Fruit fly (Drosophila melanogaster) whole organism, wandering third instar larva: ENCODE data around the gene Fign.

Source experiments
- Abd-B ChIP-seq: fragments of >200 bp; optimal IDR thresholded peaks from 2 replicates; lab custom pipeline; 2017; ENCODE audit warnings: missing biosample characterization, missing genetic modification characterization
- CG32264 ChIP-seq: fragments of 200-800 bp; sonication (Bioruptor generic); optimal IDR thresholded peaks from 2 replicates; lab custom pipeline; 2016; ENCODE audit warnings: missing biosample characterization, missing genetic modification characterization
- CG9705 ChIP-seq: fragments of 200-800 bp; sonication (Bioruptor generic); optimal IDR thresholded peaks from 2 replicates; lab custom pipeline; 2018; ENCODE audit warnings: missing biosample characterization, mild to moderate bottlenecking, missing genetic modification characterization
- CrebA ChIP-seq: fragments of 200-800 bp; sonication (Bioruptor generic); optimal IDR thresholded peaks from 2 replicates; lab custom pipeline; 2016; ENCODE audit warnings: missing biosample characterization, mild to moderate bottlenecking, missing genetic modification characterization, borderline replicate concordance
- Dfd ChIP-seq: fragments of >200 bp; optimal IDR thresholded peaks from 2 replicates; lab custom pipeline; 2017; ENCODE audit warnings: missing biosample characterization, missing genetic modification characterization
- Dif ChIP-seq: fragments of 200-275, 200-300 bp; sonication (Bioruptor generic); optimal IDR thresholded peaks from 2 replicates; lab custom pipeline; 2018; ENCODE audit warnings: missing biosample characterization, missing genetic modification characterization; ENCODE audit not compliant: partially characterized antibody
- GATAd ChIP-seq: sonication (Bioruptor generic); optimal IDR thresholded peaks from 2 replicates; lab custom pipeline; 2016; ENCODE audit warnings: missing biosample characterization, missing genetic modification characterization
- HLH106 ChIP-seq: fragments of 200-800 bp; optimal IDR thresholded peaks from 3 replicates; lab custom pipeline; 2019; ENCODE audit warnings: missing biosample characterization, mild to moderate bottlenecking, missing genetic modification characterization, moderate library complexity
- Hnf4 ChIP-seq: fragments of 200-800 bp; sonication (Bioruptor generic); optimal IDR thresholded peaks from 2 replicates; lab custom pipeline; 2016; ENCODE audit warnings: missing biosample characterization, mild to moderate bottlenecking, missing genetic modification characterization
- Hr78 ChIP-seq: fragments of >200 bp; optimal IDR thresholded peaks from 2 replicates; lab custom pipeline; 2017; ENCODE audit warnings: missing biosample characterization, missing genetic modification characterization
- Hr83 ChIP-seq: fragments of 200-300 bp; sonication (Bioruptor generic); optimal IDR thresholded peaks from 2 replicates; lab custom pipeline; 2016; ENCODE audit warnings: missing biosample characterization, mild to moderate bottlenecking, missing genetic modification characterization, moderate library complexity; ENCODE audit not compliant: poor library complexity, severe bottlenecking
- Jra ChIP-seq: sonication (Bioruptor generic); optimal IDR thresholded peaks from 2 replicates; lab custom pipeline; 2016; ENCODE audit warnings: missing biosample characterization, missing genetic modification characterization
- Mio ChIP-seq: sonication (Bioruptor generic); optimal IDR thresholded peaks from 2 replicates; lab custom pipeline; 2016; ENCODE audit warnings: missing biosample characterization, missing genetic modification characterization
- Myc ChIP-seq: fragments of >200 bp; optimal IDR thresholded peaks from 2 replicates; lab custom pipeline; 2017
- OdsH ChIP-seq: fragments of 200-800 bp; sonication (Bioruptor generic); optimal IDR thresholded peaks from 2 replicates; lab custom pipeline; 2016; ENCODE audit warnings: missing biosample characterization, mild to moderate bottlenecking, missing genetic modification characterization
- Rel ChIP-seq, 2 experiments: fragments of 200-800 bp; sonication (Bioruptor generic) in 1 of 2; optimal IDR thresholded peaks; 2 replicates in 1 of 2; 3 replicates in 1 of 2; lab custom pipeline; 2016 to 2019; ENCODE audit warnings: mild to moderate bottlenecking in 2 of 2, missing biosample characterization in 2 of 2, missing genetic modification characterization in 2 of 2, moderate library complexity in 1 of 2
- Sp1 ChIP-seq: fragments of 200-800 bp; sonication (Bioruptor generic); optimal IDR thresholded peaks from 3 replicates; lab custom pipeline; 2019; ENCODE audit warnings: missing biosample characterization, mild to moderate bottlenecking, missing genetic modification characterization, moderate library complexity
- Vsx2 ChIP-seq: fragments of 200-300, 225-300 bp; sonication (Bioruptor generic); optimal IDR thresholded peaks from 2 replicates; lab custom pipeline; 2018; ENCODE audit warnings: missing biosample characterization, missing genetic modification characterization; ENCODE audit not compliant: partially characterized antibody
- br ChIP-seq: fragments of 200-800 bp; sonication (Bioruptor generic); optimal IDR thresholded peaks from 2 replicates; lab custom pipeline; 2016; ENCODE audit warnings: missing biosample characterization, missing genetic modification characterization
- dmrt93B ChIP-seq: fragments of 200-800 bp; sonication (Bioruptor generic); optimal IDR thresholded peaks from 2 replicates; lab custom pipeline; 2018; ENCODE audit warnings: missing biosample characterization, mild to moderate bottlenecking, missing genetic modification characterization
- dsf ChIP-seq: sonication (Bioruptor generic); optimal IDR thresholded peaks from 2 replicates; lab custom pipeline; 2016; ENCODE audit warnings: missing biosample characterization, missing genetic modification characterization, borderline replicate concordance
- ey ChIP-seq: fragments of 200-800 bp; sonication (Bioruptor generic); optimal IDR thresholded peaks from 2 replicates; lab custom pipeline; 2016; ENCODE audit warnings: missing biosample characterization, missing genetic modification characterization
- fru ChIP-seq: fragments of 200-800 bp; sonication (Bioruptor generic); optimal IDR thresholded peaks from 3 replicates; lab custom pipeline; 2016; ENCODE audit warnings: missing biosample characterization, mild to moderate bottlenecking, missing genetic modification characterization
- h ChIP-seq: fragments of 200-800 bp; sonication (Bioruptor generic); optimal IDR thresholded peaks from 3 replicates; lab custom pipeline; 2016; ENCODE audit warnings: missing biosample characterization, mild to moderate bottlenecking, missing genetic modification characterization
- jim ChIP-seq: fragments of 175-275, 200-325 bp; sonication (Bioruptor generic); optimal IDR thresholded peaks from 2 replicates; lab custom pipeline; 2016; ENCODE audit warnings: missing biosample characterization, mild to moderate bottlenecking, missing genetic modification characterization
- lola ChIP-seq: fragments of >200 bp; optimal IDR thresholded peaks from 2 replicates; lab custom pipeline; 2017; ENCODE audit warnings: missing biosample characterization, missing genetic modification characterization
- pan ChIP-seq: fragments of >200 bp; optimal IDR thresholded peaks from 2 replicates; lab custom pipeline; 2017
- psq ChIP-seq: fragments of 200-800 bp; sonication (Bioruptor generic); optimal IDR thresholded peaks from 3 replicates; lab custom pipeline; 2017; ENCODE audit warnings: missing biosample characterization, mild to moderate bottlenecking, missing genetic modification characterization, moderate library complexity
- rgr ChIP-seq: fragments of 200-800 bp; sonication (Bioruptor generic); optimal IDR thresholded peaks from 3 replicates; lab custom pipeline; 2016; ENCODE audit warnings: missing biosample characterization, mild to moderate bottlenecking, missing genetic modification characterization
- sage ChIP-seq: fragments of 200-800 bp; sonication (Bioruptor generic); optimal IDR thresholded peaks from 2 replicates; lab custom pipeline; 2016; ENCODE audit warnings: missing biosample characterization, mild to moderate bottlenecking, missing genetic modification characterization
- sv ChIP-seq: fragments of 200-800 bp; sonication (Bioruptor generic); optimal IDR thresholded peaks from 3 replicates; lab custom pipeline; 2016; ENCODE audit warnings: missing biosample characterization, missing genetic modification characterization
- tai ChIP-seq: sonication (Bioruptor generic); optimal IDR thresholded peaks from 2 replicates; lab custom pipeline; 2016; ENCODE audit warnings: missing biosample characterization, missing genetic modification characterization
- usp ChIP-seq: fragments of >200 bp; optimal IDR thresholded peaks from 2 replicates; lab custom pipeline; 2017; ENCODE audit warnings: missing biosample characterization, missing genetic modification characterization
- woc ChIP-seq: sonication (Bioruptor generic); optimal IDR thresholded peaks from 2 replicates; lab custom pipeline; 2016; ENCODE audit warnings: missing biosample characterization, mild to moderate bottlenecking, missing genetic modification characterization

Gene Fign

DNA sequence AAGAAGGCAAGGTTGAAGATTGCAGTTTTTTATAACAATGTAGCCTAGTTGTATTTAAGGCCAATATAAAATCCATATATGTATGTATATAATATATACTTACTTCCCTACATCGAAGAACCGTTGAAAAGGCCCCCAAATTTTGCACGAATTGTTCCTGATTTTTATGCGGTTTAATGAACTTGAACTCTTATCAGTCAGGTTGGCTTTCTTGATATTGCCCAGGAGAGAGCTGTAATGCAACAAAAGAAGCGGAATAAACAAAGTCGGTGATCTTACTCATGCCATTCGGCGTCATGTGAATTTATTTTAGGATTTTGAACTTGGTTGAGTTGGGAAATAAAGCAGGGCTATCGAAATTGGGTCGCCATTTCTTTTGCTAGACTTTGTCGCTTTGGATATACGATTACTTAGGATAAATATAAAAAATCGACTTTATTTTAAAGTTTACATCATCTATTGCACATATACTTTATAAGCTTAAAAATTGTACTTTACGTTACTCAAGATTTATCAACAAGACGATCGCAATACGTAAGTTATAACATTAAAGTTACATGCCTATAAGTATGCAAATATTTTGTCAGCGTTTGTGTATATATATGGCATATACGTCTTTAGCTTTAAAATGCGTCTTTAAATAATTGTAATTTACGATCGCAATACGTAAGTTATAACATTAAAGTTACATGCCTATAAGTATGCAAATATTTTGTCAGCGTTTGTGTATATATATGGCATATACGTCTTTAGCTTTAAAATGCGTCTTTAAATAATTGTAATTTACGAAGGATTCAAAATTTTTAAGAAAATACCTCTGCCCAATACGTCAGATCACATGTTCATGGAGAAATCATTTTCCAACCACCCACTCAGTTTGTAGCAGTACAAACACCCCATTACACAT, 37.4 kb upstream of the Fign start, which contains the start of gene CG8838:
Gene CG8838, plus strand, starts transcription at position 857 of the 907 bp plus-strand sequence.
- no peak for TF ChIP-seq h (GFP tag; lab: Kevin White, UChicago)
- no peak for TF ChIP-seq dmrt93B (GFP tag; lab: Kevin White, UChicago)
- peak; percentile 53 for TF ChIP-seq Myc
- TF ChIP-seq Vsx2, result no peak
- no peak for TF ChIP-seq Hr83
- TF ChIP-seq Rel (GFP tag; optimal IDR thresholded peaks at IDR 0.05; lab: Kevin White, UChicago), result no peak
- peak; percentile 64 for TF ChIP-seq Rel (tag; optimal IDR thresholded peaks at IDR 0.05; lab: Kevin White, UChicago)
- TF ChIP-seq CG9705 (GFP tag; lab: Kevin White, UChicago), result no peak
- TF ChIP-seq CrebA (GFP tag; lab: Kevin White, UChicago), result peak; percentile 35
- TF ChIP-seq GATAd, result no peak
- no peak for TF ChIP-seq dsf
- no peak for TF ChIP-seq Mio (GFP tag; lab: Kevin White, UChicago)
- TF ChIP-seq sage, result peak; percentile 26
- no peak for TF ChIP-seq pan (lab: Kevin White, UChicago)
- TF ChIP-seq Dif (GFP tag; lab: Kevin White, UChicago), result no peak
- no peak for TF ChIP-seq Sp1 (GFP tag; lab: Kevin White, UChicago)
- TF ChIP-seq tai (GFP tag; lab: Kevin White, UChicago), result no peak
- TF ChIP-seq woc (GFP tag; lab: Kevin White, UChicago), result no peak
- TF ChIP-seq Hnf4, result no peak

DNA sequence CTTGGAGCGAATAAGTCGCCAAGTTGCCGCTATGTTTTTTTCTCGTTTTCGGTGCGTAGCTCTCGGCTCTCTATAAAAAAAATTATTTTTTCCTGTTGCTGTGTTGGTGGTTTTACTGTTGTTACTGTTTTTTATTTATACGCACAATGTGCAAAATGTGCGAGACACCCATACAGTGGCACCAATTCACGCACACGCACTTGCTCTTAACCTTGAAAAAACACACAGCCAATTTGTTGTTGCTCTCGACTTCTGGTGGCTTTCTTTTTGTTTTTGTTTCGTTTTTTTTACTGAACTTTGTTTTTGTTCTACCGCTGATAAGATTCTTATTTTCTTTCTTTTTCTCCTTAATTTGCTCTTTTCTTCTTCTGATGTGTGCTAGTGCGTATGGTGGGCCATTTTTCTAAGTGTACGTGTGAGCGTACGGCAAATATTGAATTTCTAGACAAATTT, 36.5 kb upstream of the Fign start:
- TF ChIP-seq Abd-B (no peak), Jra (GFP tag; lab: Kevin White, UChicago) (no peak), psq (GFP tag; lab: Kevin White, UChicago) (no peak), Sp1 (GFP tag; lab: Kevin White, UChicago) (peak; percentile 25), Hnf4 (peak; percentile 41), CG32264 (peak; percentile 7), woc (GFP tag; lab: Kevin White, UChicago) (no peak), HLH106 (tag; lab: Kevin White, UChicago) (no peak), Dfd (GFP tag; lab: Kevin White, UChicago) (no peak), rgr (peak; percentile 23), Rel (GFP tag; optimal IDR thresholded peaks at IDR 0.05; lab: Kevin White, UChicago) (peak; percentile 9), Rel (tag; optimal IDR thresholded peaks at IDR 0.05; lab: Kevin White, UChicago) (no peak)
- TF ChIP-seq, all 38 proteins: peak for 5

DNA sequence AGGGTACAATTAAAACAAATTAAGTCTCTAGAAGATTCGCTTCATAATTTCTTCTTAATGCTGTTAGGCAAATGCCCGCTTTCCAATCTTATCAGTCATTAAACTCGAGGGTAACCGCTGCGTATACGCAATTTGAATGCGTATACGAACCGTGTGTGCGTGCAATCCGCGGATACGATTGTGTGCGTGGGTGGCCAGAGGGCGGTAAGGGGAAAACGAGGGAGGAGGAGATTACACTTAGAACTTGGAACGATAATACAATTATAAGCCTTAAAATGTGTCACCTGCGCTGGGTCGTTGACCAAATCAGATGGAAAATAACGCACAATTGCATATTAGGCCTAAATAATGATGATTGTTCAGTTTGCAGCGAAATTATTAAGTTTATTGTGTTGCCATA, 36.1 kb upstream of the Fign start:
- TF ChIP-seq Vsx2 (no peak), br (no peak), Sp1 (GFP tag; lab: Kevin White, UChicago) (no peak), pan (lab: Kevin White, UChicago) (no peak), dmrt93B (GFP tag; lab: Kevin White, UChicago) (no peak), dsf (no peak)

DNA sequence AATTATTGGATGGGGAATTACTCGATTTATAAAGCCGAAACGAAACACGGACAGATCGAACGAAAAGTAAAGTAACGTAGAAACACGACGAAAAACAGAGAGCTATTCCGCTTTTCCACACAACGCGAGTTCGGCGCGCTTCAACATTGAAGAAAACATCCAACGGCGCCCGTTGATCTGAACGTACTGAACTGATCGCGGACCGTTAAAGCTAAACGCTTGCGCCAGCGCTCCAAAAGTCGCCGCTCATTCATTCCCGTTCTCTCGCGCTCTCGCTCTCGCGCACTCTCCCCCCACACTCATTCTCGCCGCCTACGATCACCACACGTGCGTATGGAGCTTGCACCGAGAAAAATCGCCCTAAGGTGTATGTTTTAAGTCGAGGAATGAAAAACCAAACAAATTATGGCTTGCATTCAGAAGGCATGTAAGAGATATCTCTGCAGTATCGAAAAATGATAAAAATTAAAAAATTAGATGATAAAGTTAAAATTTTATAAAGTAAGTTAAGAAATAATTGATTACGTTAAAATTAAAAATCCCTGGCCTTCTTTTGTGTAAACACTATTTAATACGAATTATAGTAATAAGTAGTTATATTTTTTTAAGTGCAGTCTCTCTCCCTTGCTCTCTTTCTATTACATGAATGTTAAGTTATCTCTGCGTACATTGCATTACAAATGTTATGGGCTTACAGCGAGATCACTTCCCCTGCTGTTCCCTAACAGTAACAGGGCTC, 35.1 kb upstream of the Fign start, which contains the start of gene E23:
Gene E23, minus strand, starts transcription at position 188 of the 739 bp plus-strand sequence.
- TF ChIP-seq Vsx2 (peak; percentile 80), jim (GFP tag; lab: Kevin White, UChicago) (peak; percentile 55), dmrt93B (GFP tag; lab: Kevin White, UChicago) (peak; percentile 92), Abd-B (no peak), psq (GFP tag; lab: Kevin White, UChicago) (peak; percentile 94), br (peak; percentile 93), lola (GFP tag; lab: Kevin White, UChicago) (no peak), tai (GFP tag; lab: Kevin White, UChicago) (peak; percentile 52), fru (GFP tag; lab: Kevin White, UChicago) (peak; percentile 97), Mio (GFP tag; lab: Kevin White, UChicago) (peak; percentile 64), CrebA (GFP tag; lab: Kevin White, UChicago) (no peak), GATAd (peak; percentile 8), woc (GFP tag; lab: Kevin White, UChicago) (peak; percentile 81), Myc (no peak), Rel (GFP tag; optimal IDR thresholded peaks at IDR 0.05; lab: Kevin White, UChicago) (peak; percentile 85), Rel (tag; optimal IDR thresholded peaks at IDR 0.05; lab: Kevin White, UChicago) (peak; percentile 91), HLH106 (tag; lab: Kevin White, UChicago) (peak; percentile 96), usp (GFP tag; lab: Kevin White, UChicago) (no peak), Hnf4 (peak; percentile 85), Jra (GFP tag; lab: Kevin White, UChicago) (peak; percentile 48), OdsH (peak; percentile 97), CG9705 (GFP tag; lab: Kevin White, UChicago) (peak; percentile 81), rgr (peak; percentile 96), Dif (GFP tag; lab: Kevin White, UChicago) (peak; percentile 98), Hr78 (GFP tag; lab: Kevin White, UChicago) (no peak), Dfd (GFP tag; lab: Kevin White, UChicago) (no peak), h (GFP tag; lab: Kevin White, UChicago) (peak; percentile 96), Hr83 (no peak), ey (GFP tag; lab: Kevin White, UChicago) (peak; percentile 92), sage (peak; percentile 90), CG32264 (peak; percentile 77), pan (lab: Kevin White, UChicago) (no peak), sv (GFP tag; lab: Kevin White, UChicago) (peak; percentile 98), dsf (peak; percentile 49), Sp1 (GFP tag; lab: Kevin White, UChicago) (peak; percentile 98)
